Worm (Caenorhabditis elegans) whole organism, L3 larva: Measurements from ENCODE around the gene Y22D7AR.7.
A peak's percentile ranks its signal among the peaks of the same experiment; 100 is the strongest.

Experiments
- R02D3.7 ChIP-seq: fragments of 150-350 bp; optimal IDR thresholded peaks from 2 replicates; lab custom pipeline; 2014; ENCODE audit warnings: missing biosample characterization, missing genetic modification characterization
- aly-2 ChIP-seq: fragments of 150-350 bp; optimal IDR thresholded peaks from 2 replicates; lab custom pipeline; 2014; ENCODE audit warnings: missing biosample characterization, missing genetic modification characterization
- ama-1 ChIP-seq: fragments of 150-350 bp; optimal IDR thresholded peaks from 2 replicates; lab custom pipeline; 2018
- ceh-16 ChIP-seq: sonication (generic microtip); optimal IDR thresholded peaks from 2 replicates; lab custom pipeline; 2017; ENCODE audit warnings: missing biosample characterization, missing genetic modification characterization
- ceh-28 ChIP-seq: fragments of 150-350 bp; optimal IDR thresholded peaks from 2 replicates; lab custom pipeline; 2014; ENCODE audit warnings: missing biosample characterization, missing genetic modification reagents, missing genetic modification characterization
- ceh-9 ChIP-seq: sonication (generic microtip); optimal IDR thresholded peaks from 2 replicates; lab custom pipeline; 2018; ENCODE audit warnings: missing biosample characterization, missing genetic modification characterization
- daf-12 ChIP-seq: fragments of 150-350 bp; optimal IDR thresholded peaks from 2 replicates; lab custom pipeline; 2014; ENCODE audit warnings: missing biosample characterization, missing genetic modification reagents, missing genetic modification characterization
- egl-27 ChIP-seq: sonication (generic microtip); optimal IDR thresholded peaks from 4 replicates; lab custom pipeline; 2017; ENCODE audit warnings: missing biosample characterization, missing genetic modification reagents, missing genetic modification characterization
- egl-5 ChIP-seq: fragments of 150-350 bp; optimal IDR thresholded peaks from 2 replicates; lab custom pipeline; 2017; ENCODE audit warnings: missing biosample characterization, missing genetic modification reagents, missing genetic modification characterization, inconsistent platforms
- elt-1 ChIP-seq: fragments of 150-350 bp; optimal IDR thresholded peaks from 2 replicates; lab custom pipeline; 2014; ENCODE audit warnings: missing biosample characterization, missing genetic modification characterization
- elt-2 ChIP-seq: sonication (generic microtip); optimal IDR thresholded peaks from 2 replicates; lab custom pipeline; 2016; ENCODE audit warnings: missing genetic modification reagents, mild to moderate bottlenecking, missing genetic modification characterization, missing compliant biosample characterization
- elt-3 ChIP-seq, 3 experiments: fragments of 150-350 bp in 1 of 3; sonication (generic microtip) in 2 of 3; optimal IDR thresholded peaks; 2 replicates in 2 of 3; 4 replicates in 1 of 3; lab custom pipeline; 2014 to 2017; ENCODE audit warnings: missing biosample characterization in 3 of 3, missing genetic modification characterization in 3 of 3
- eor-1 ChIP-seq, 2 experiments: fragments of 150-350 bp; optimal IDR thresholded peaks; 2 replicates each; lab custom pipeline; 2014 to 2018; ENCODE audit warnings: missing biosample characterization in 2 of 2, missing genetic modification characterization in 2 of 2
- fkh-10 ChIP-seq: sonication (generic microtip); optimal IDR thresholded peaks from 2 replicates; lab custom pipeline; 2017; ENCODE audit warnings: missing biosample characterization, missing genetic modification reagents, missing genetic modification characterization
- fkh-2 ChIP-seq: fragments of 150-350 bp; optimal IDR thresholded peaks from 2 replicates; lab custom pipeline; 2014; ENCODE audit warnings: missing biosample characterization, missing genetic modification reagents, missing genetic modification characterization
- fos-1 ChIP-seq: fragments of 150-350 bp; optimal IDR thresholded peaks from 2 replicates; lab custom pipeline; 2014; ENCODE audit warnings: missing biosample characterization, missing genetic modification characterization
- hmg-11 ChIP-seq: sonication (generic microtip); optimal IDR thresholded peaks from 2 replicates; lab custom pipeline; 2016; ENCODE audit warnings: missing genetic modification characterization, missing compliant biosample characterization
- jun-1 ChIP-seq: fragments of 150-350 bp; optimal IDR thresholded peaks from 2 replicates; lab custom pipeline; 2014; ENCODE audit warnings: missing biosample characterization, missing genetic modification reagents, missing genetic modification characterization
- lin-15B ChIP-seq: fragments of 150-350 bp; optimal IDR thresholded peaks from 2 replicates; lab custom pipeline; 2014; ENCODE audit warnings: missing biosample characterization, missing genetic modification characterization
- lin-39 ChIP-seq: fragments of 150-350 bp; optimal IDR thresholded peaks from 2 replicates; lab custom pipeline; 2018; ENCODE audit warnings: missing biosample characterization, missing genetic modification reagents, missing genetic modification characterization
- lsy-12 ChIP-seq: sonication (generic microtip); optimal IDR thresholded peaks from 2 replicates; lab custom pipeline; 2016; ENCODE audit warnings: mild to moderate bottlenecking, missing genetic modification characterization, missing compliant biosample characterization
- mdl-1 ChIP-seq: fragments of 150-350 bp; optimal IDR thresholded peaks from 2 replicates; lab custom pipeline; 2014; ENCODE audit warnings: missing biosample characterization, missing genetic modification characterization
- nfya-1 ChIP-seq: sonication (generic microtip); optimal IDR thresholded peaks from 2 replicates; lab custom pipeline; 2017; ENCODE audit warnings: missing genetic modification characterization, mild to moderate bottlenecking, missing compliant biosample characterization, antibody characterized with exemption, moderate library complexity; ENCODE audit not compliant: insufficient read depth
- nhr-11 ChIP-seq: fragments of 150-350 bp; optimal IDR thresholded peaks from 2 replicates; lab custom pipeline; 2014; ENCODE audit warnings: missing biosample characterization, missing genetic modification characterization
- nhr-12 ChIP-seq: fragments of 150-350 bp; optimal IDR thresholded peaks from 2 replicates; lab custom pipeline; 2014; ENCODE audit warnings: missing biosample characterization, missing genetic modification characterization
- nhr-23 ChIP-seq: fragments of 150-350 bp; optimal IDR thresholded peaks from 2 replicates; lab custom pipeline; 2014; ENCODE audit warnings: missing biosample characterization, missing genetic modification reagents, missing genetic modification characterization
- nhr-237 ChIP-seq: fragments of 150-350 bp; optimal IDR thresholded peaks from 2 replicates; lab custom pipeline; 2014; ENCODE audit warnings: missing biosample characterization, missing genetic modification characterization
- nhr-25 ChIP-seq: sonication (generic microtip); optimal IDR thresholded peaks from 2 replicates; lab custom pipeline; 2017; ENCODE audit warnings: missing biosample characterization, missing genetic modification characterization
- nhr-43 ChIP-seq: sonication (generic microtip); optimal IDR thresholded peaks from 2 replicates; lab custom pipeline; 2016; ENCODE audit warnings: mild to moderate bottlenecking, missing genetic modification characterization, missing compliant biosample characterization; ENCODE audit not compliant: poor library complexity, severe bottlenecking
- nhr-67 ChIP-seq: fragments of 150-350 bp; optimal IDR thresholded peaks from 2 replicates; lab custom pipeline; 2014; ENCODE audit warnings: missing biosample characterization, missing genetic modification characterization
- nhr-77 ChIP-seq: fragments of 150-350 bp; optimal IDR thresholded peaks from 2 replicates; lab custom pipeline; 2014; ENCODE audit warnings: missing biosample characterization, missing genetic modification characterization
- pha-4 ChIP-seq: fragments of 150-350 bp; optimal IDR thresholded peaks from 2 replicates; lab custom pipeline; 2014; ENCODE audit warnings: missing biosample characterization, missing genetic modification reagents, missing genetic modification characterization
- pqm-1 ChIP-seq: fragments of 150-350 bp; optimal IDR thresholded peaks from 2 replicates; lab custom pipeline; 2017; ENCODE audit warnings: missing biosample characterization, missing genetic modification characterization, inconsistent platforms
- skn-1 ChIP-seq: fragments of 150-350 bp; optimal IDR thresholded peaks from 2 replicates; lab custom pipeline; 2014; ENCODE audit warnings: missing biosample characterization, missing genetic modification characterization
- snpc-4 ChIP-seq: fragments of 150-350 bp; optimal IDR thresholded peaks from 2 replicates; lab custom pipeline; 2014; ENCODE audit warnings: missing biosample characterization, missing genetic modification characterization
- unc-62 ChIP-seq: fragments of 150-350 bp; sonication (generic microtip); optimal IDR thresholded peaks from 4 replicates; lab custom pipeline; 2014; ENCODE audit warnings: missing biosample characterization, missing genetic modification reagents, missing genetic modification characterization
- zag-1 ChIP-seq: fragments of 150-350 bp; optimal IDR thresholded peaks from 2 replicates; lab custom pipeline; 2014; ENCODE audit warnings: missing biosample characterization, missing genetic modification characterization
- ztf-11 ChIP-seq: fragments of 150-350 bp; optimal IDR thresholded peaks from 2 replicates; lab custom pipeline; 2014; ENCODE audit warnings: missing biosample characterization, missing genetic modification characterization

Gene Y22D7AR.7

ce11 chrIII:1689927-1690326 lies 2.0 kb upstream of the Y22D7AR.7 start, which contains the start of gene Y22D7AR.14:
Y22D7AR.14 (minus strand) TSS chrIII:1690027.
- TF ChIP-seq nhr-237 (tag; lab: Kevin White, UChicago) = no peak
- no peak for TF ChIP-seq ceh-28 (tag; lab: Kevin White, UChicago)
- TF ChIP-seq elt-1 (tag; lab: Kevin White, UChicago) = no peak

ce11 chrIII:1682262-1682661 lies 5.6 kb downstream of the Y22D7AR.7 start:
- peak; percentile 31 for TF ChIP-seq nhr-43 (tag; lab: Kevin White, UChicago)
- no peak for TF ChIP-seq nhr-25 (tag; lab: Kevin White, UChicago)
- TF ChIP-seq nhr-67 (tag; lab: Kevin White, UChicago) = no peak
- TF ChIP-seq elt-2 = peak; percentile 52
- no peak for TF ChIP-seq ama-1
- no peak for TF ChIP-seq nhr-23 (tag; lab: Kevin White, UChicago)
- TF ChIP-seq egl-5 (tag; lab: Kevin White, UChicago) = no peak
- no peak for TF ChIP-seq daf-12
- TF ChIP-seq egl-27 (tag; lab: Kevin White, UChicago) = no peak
- TF ChIP-seq pqm-1 (tag; lab: Kevin White, UChicago) = no peak
- TF ChIP-seq lin-39 = peak; percentile 6
- peak; percentile 14 for TF ChIP-seq mdl-1 (tag; lab: Kevin White, UChicago)

ce11 chrIII:1680996-1681395 lies 6.9 kb downstream of the Y22D7AR.7 start:
- peak; percentile 55 for TF ChIP-seq skn-1 (tag; lab: Kevin White, UChicago)
- no peak for TF ChIP-seq ceh-16 (tag; lab: Kevin White, UChicago)
- no peak for TF ChIP-seq eor-1 (tag; optimal IDR thresholded peaks at IDR 0.05; lab: Kevin White, UChicago)
- TF ChIP-seq fkh-10 (GFP tag; lab: Kevin White, UChicago) = no peak
- TF ChIP-seq egl-27 (tag; lab: Kevin White, UChicago) = no peak
- peak; percentile 96 for TF ChIP-seq egl-5 (tag; lab: Kevin White, UChicago)
- TF ChIP-seq nhr-12 (tag; lab: Kevin White, UChicago) = no peak
- TF ChIP-seq lsy-12 (tag; lab: Kevin White, UChicago) = peak; percentile 9
- peak; percentile 45 for TF ChIP-seq lin-39
- peak; percentile 93 for TF ChIP-seq elt-2
- TF ChIP-seq nhr-67 (tag; lab: Kevin White, UChicago) = no peak
- no peak for TF ChIP-seq nhr-77 (tag; lab: Kevin White, UChicago)
- TF ChIP-seq zag-1 = no peak
- TF ChIP-seq fkh-2 (tag; lab: Kevin White, UChicago) = no peak
- peak in 1 of 3 experiments; percentile 51 for TF ChIP-seq elt-3 (tag; optimal IDR thresholded peaks at IDR 0.05; lab: Kevin White, UChicago)
- TF ChIP-seq ztf-11 = no peak
- TF ChIP-seq unc-62 = no peak
- peak; percentile 41 for TF ChIP-seq lin-15B (tag; lab: Kevin White, UChicago)
- TF ChIP-seq pqm-1 (tag; lab: Kevin White, UChicago) = peak; percentile 93
- TF ChIP-seq R02D3.7 = peak; percentile 51
- TF ChIP-seq nhr-43 (tag; lab: Kevin White, UChicago) = peak; percentile 74
- TF ChIP-seq ceh-9 (tag; lab: Kevin White, UChicago) = no peak
- peak; percentile 84 for TF ChIP-seq jun-1 (tag; lab: Kevin White, UChicago)
- peak; percentile 82 for TF ChIP-seq nhr-25 (tag; lab: Kevin White, UChicago)
- TF ChIP-seq mdl-1 (tag; lab: Kevin White, UChicago) = no peak
- TF ChIP-seq pha-4 (tag; lab: Kevin White, UChicago) = peak; percentile 76
- TF ChIP-seq ceh-28 (tag; lab: Kevin White, UChicago) = peak; percentile 80
- TF ChIP-seq nfya-1 = peak; percentile 73
- no peak for TF ChIP-seq aly-2 (tag; lab: Kevin White, UChicago)
- TF ChIP-seq snpc-4 (tag; lab: Kevin White, UChicago) = no peak
- TF ChIP-seq nhr-11 (tag; lab: Kevin White, UChicago) = no peak
- peak; percentile 89 for TF ChIP-seq nhr-23 (tag; lab: Kevin White, UChicago)
- peak; percentile 24 for TF ChIP-seq hmg-11 (tag; lab: Kevin White, UChicago)
- no peak for TF ChIP-seq elt-1 (tag; lab: Kevin White, UChicago)

- TF ChIP-seq nhr-237 (tag; lab: Kevin White, UChicago) (no peak), elt-2 (no peak), fkh-10 (GFP tag; lab: Kevin White, UChicago) (no peak), fos-1 (tag; lab: Kevin White, UChicago) (no peak), zag-1 (no peak), ceh-16 (tag; lab: Kevin White, UChicago) (no peak), nhr-77 (tag; lab: Kevin White, UChicago) (no peak)
Measured at ce11 chrIII:1680393-1680792, 7.5 kb downstream of the Y22D7AR.7 start.
